Fruit fly (Drosophila melanogaster) whole organism: ENCODE results near the gene Der-1.

Source experiments
- Dll ChIP-seq: fragments of >200 bp; optimal IDR thresholded peaks from 2 replicates; lab custom pipeline; 2017
- EcR ChIP-seq, 2 experiments: fragments of >200 bp; optimal IDR thresholded peaks; 2 replicates each; lab custom pipeline; 2017; ENCODE audit warnings: missing biosample characterization in 2 of 2, missing genetic modification characterization in 2 of 2, missing genetic modification reagents in 2 of 2
- psq ChIP-seq: fragments of >200 bp; optimal IDR thresholded peaks from 2 replicates; lab custom pipeline; 2017

dm6 chr2L:1954541-1954940 is 19.2 kb upstream of the Der-1 start:
- no peak for TF ChIP-seq psq
- no peak for TF ChIP-seq Dll (lab: Kevin White, UChicago)
- TF ChIP-seq EcR (GFP tag; optimal IDR thresholded peaks at IDR 0.05; lab: Kevin White, UChicago): no peak
